6 worm cellular contexts compared by ENCODE assay signal in the genomic region with DNA sequence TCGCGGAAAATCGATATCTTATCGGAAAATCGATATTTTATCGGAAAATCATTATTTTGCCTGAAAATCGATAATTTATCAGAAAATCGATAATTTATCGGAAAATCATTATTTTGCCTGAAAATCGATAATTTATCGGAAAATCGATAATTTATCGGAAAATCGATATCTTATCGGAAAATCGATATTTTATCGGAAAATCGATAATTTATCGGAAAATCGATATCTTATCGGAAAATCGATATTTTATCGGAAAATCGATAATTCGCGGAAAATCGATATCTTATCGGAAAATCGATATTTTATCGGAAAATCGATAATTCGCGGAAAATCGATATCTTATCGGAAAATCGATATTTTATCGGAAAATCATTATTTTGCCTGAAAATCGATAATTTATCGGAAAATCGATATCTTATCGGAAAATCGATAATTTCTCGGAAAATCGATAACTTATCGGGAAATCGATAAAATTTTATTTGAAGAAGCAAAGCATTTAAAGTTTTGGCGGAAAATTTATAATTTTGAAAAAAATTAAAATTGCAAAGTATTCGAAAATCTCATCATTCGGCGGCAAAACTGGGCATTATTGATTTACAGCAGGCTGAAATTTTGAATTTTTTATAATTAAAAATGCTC.
A peak's percentile ranks its signal among the peaks of the same experiment; 100 is the strongest.
TF ChIP-seq lines count a peak whose summit lies in the region.

No protein-coding gene starts in this region.

TF ChIP-seq in whole organism, L3 larva, 47 proteins besides CTCF, POLR2A, EP300 and RAD21:
- TF ChIP-seq ceh-28 (tag; optimal IDR thresholded peaks at IDR 0.05; lab: Kevin White, UChicago) = peak; percentile 100
TF ChIP-seq in whole organism, L3 larva: peak in this region for 1; not testable (repeated sequence) for 46.

TF ChIP-seq in whole organism, L4 larva, 104 proteins besides CTCF, POLR2A, EP300 and RAD21:
- TF ChIP-seq F44E2.7 (GFP tag; IDR thresholded peaks at IDR 0.05; lab: Robert Waterston, UW) (peak; percentile 99), dmd-6 (GFP tag; IDR thresholded peaks at IDR 0.05; lab: Robert Waterston, UW) (0 out of 2 replicates have a peak, but pooled peaks have one; percentile 11), ctbp-1 (GFP tag; IDR thresholded peaks at IDR 0.05; lab: Robert Waterston, UW) (0 out of 2 replicates have a peak, but pooled peaks have one; percentile 30), ceh-28 (tag; optimal IDR thresholded peaks at IDR 0.05; lab: Kevin White, UChicago) (peak; percentile 99), hmg-1.1 (GFP tag; IDR thresholded peaks at IDR 0.05; lab: Robert Waterston, UW) (peak; percentile 43; the same call in 1 of the 2 replicates)

TF ChIP-seq in whole organism, late embryonic, 69 proteins besides CTCF, POLR2A, EP300 and RAD21:
- TF ChIP-seq ceh-48 (tag; optimal IDR thresholded peaks at IDR 0.05; lab: Kevin White, UChicago) = peak; percentile 99

TF ChIP-seq in whole organism, midembryonic, 9 proteins besides CTCF, POLR2A, EP300 and RAD21:
- TF ChIP-seq T22C8.4 (GFP tag; IDR thresholded peaks at IDR 0.05; lab: Robert Waterston, UW) = peak; percentile 98
TF ChIP-seq in whole organism, midembryonic: peak in this region for 1; not testable (repeated sequence) for 8.

TF ChIP-seq in whole organism, mixed stage, embryonic, 35 proteins besides CTCF, POLR2A, EP300 and RAD21:
- peak; percentile 6 for TF ChIP-seq ceh-39 (tag; optimal IDR thresholded peaks at IDR 0.05; lab: Kevin White, UChicago)

TF ChIP-seq in whole organism, young adult, 124 proteins besides CTCF, POLR2A, EP300 and RAD21:
- peak; percentile 59; the same call in 1 of the 2 replicates for TF ChIP-seq K11D2.4 (GFP tag; IDR thresholded peaks at IDR 0.05; lab: Robert Waterston, UW)
